Fruit fly (Drosophila melanogaster): ENCODE data around the gene bocks.
A peak's percentile ranks its signal among the peaks of the same experiment; 100 is the strongest.

bocks gene

DNA sequence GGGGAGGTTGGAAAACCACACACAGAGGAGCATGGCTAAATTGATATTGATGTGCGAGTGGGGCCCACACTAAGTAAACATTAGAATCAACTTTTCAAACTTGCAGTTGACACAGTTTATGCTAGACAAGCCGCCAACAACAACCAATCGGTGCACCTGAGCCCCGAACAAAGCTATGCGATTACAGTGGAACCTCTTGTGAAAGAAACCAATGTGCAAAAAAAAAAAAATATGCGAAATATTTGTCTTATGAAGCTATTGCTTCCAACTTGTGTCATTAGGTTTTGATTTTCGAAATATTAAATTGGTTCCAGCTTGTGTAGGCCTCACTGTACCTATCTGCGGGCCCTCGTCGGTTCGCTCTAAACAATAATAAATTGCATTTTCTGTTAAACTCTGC is 27.5 kb upstream of the bocks start (continued):
- TF ChIP-seq Lpt (GFP tag; optimal IDR thresholded peaks at IDR 0.05) (no peak), CG10565 (GFP tag; optimal IDR thresholded peaks at IDR 0.05) (peak; percentile 10), CG14860 (GFP tag; IDR thresholded peaks at IDR 0.05; ENCODE audit: partially characterized antibody) (no peak), CG4854 (GFP tag; optimal IDR thresholded peaks at IDR 0.05) (no peak), ind (GFP tag; optimal IDR thresholded peaks at IDR 0.05) (peak; percentile 81), CG7556 (GFP tag; optimal IDR thresholded peaks at IDR 0.05) (peak; percentile 44), CG8281 (tag; optimal IDR thresholded peaks at IDR 0.05) (peak; percentile 28), CG12942 (GFP tag; optimal IDR thresholded peaks at IDR 0.05) (peak; percentile 51), YL-1 (GFP tag; optimal IDR thresholded peaks at IDR 0.05) (no peak), CG15073 (GFP tag; optimal IDR thresholded peaks at IDR 0.05) (peak; percentile 6), CG1832 (GFP tag; optimal IDR thresholded peaks at IDR 0.05) (no peak), en (GFP tag; optimal IDR thresholded peaks at IDR 0.05) (peak; percentile 61), Bteb2 (GFP tag; optimal IDR thresholded peaks at IDR 0.05) (peak; percentile 33), sug (tag; optimal IDR thresholded peaks at IDR 0.05) (no peak), run (tag; optimal IDR thresholded peaks at IDR 0.05) (peak; percentile 42), MBD-R2 (GFP tag; IDR thresholded peaks at IDR 0.05) (0 out of 2 replicates have a peak, but pooled peaks have one; percentile 21), CG1647 (GFP tag; optimal IDR thresholded peaks at IDR 0.05) (peak; percentile 62), chinmo (GFP tag; IDR thresholded peaks at IDR 0.05; ENCODE audit: partially characterized antibody) (no peak), CG18011 (GFP tag; optimal IDR thresholded peaks at IDR 0.05) (no peak), CG12071 (GFP tag; optimal IDR thresholded peaks at IDR 0.05) (peak; percentile 60), CkIIα-i1 (GFP tag; IDR thresholded peaks at IDR 0.05) (0 out of 2 replicates have a peak, but pooled peaks have one; percentile 17), CG14050 (GFP tag; IDR thresholded peaks at IDR 0.05) (peak; percentile 64), CG16813 (GFP tag; IDR thresholded peaks at IDR 0.05; ENCODE audit: partially characterized antibody) (no peak), disco-r (GFP tag; optimal IDR thresholded peaks at IDR 0.05) (peak; percentile 30), Hr78 (GFP tag; optimal IDR thresholded peaks at IDR 0.05) (peak in 1 of 2 experiments; percentile 43), Hsf (GFP tag; optimal IDR thresholded peaks at IDR 0.05) (peak; percentile 72), sens-2 (GFP tag; IDR thresholded peaks at IDR 0.05) (peak; percentile 84), Usf (GFP tag; optimal IDR thresholded peaks at IDR 0.05) (peak; percentile 9), toy (GFP tag; IDR thresholded peaks at IDR 0.05) (peak; percentile 62; the same call in 1 of the 2 replicates), tap (tag; optimal IDR thresholded peaks at IDR 0.05) (peak; percentile 58), CG33213 (GFP tag; optimal IDR thresholded peaks at IDR 0.05) (peak; percentile 56), bowl (GFP tag; IDR thresholded peaks at IDR 0.05) (peak; percentile 65), E2f2 (GFP tag; IDR thresholded peaks at IDR 0.05) (peak; percentile 46; the same call in 1 of the 2 replicates), sob (GFP tag; IDR thresholded peaks at IDR 0.05) (peak; percentile 80), phol (tag; optimal IDR thresholded peaks at IDR 0.05) (peak; percentile 75), fu2 (GFP tag; optimal IDR thresholded peaks at IDR 0.05) (peak; percentile 22), dmrt99B (tag; optimal IDR thresholded peaks at IDR 0.05) (peak; percentile 82), Blimp-1 (GFP tag; optimal IDR thresholded peaks at IDR 0.05) (peak; percentile 82), CG34376 (GFP tag; optimal IDR thresholded peaks at IDR 0.05) (no peak), Hey (tag; optimal IDR thresholded peaks at IDR 0.05) (no peak), zfh2 (GFP tag; optimal IDR thresholded peaks at IDR 0.05) (peak; percentile 35), cas (GFP tag; IDR thresholded peaks at IDR 0.05) (0 out of 2 replicates have a peak, but pooled peaks have one; percentile 24), her (GFP tag; optimal IDR thresholded peaks at IDR 0.05) (peak; percentile 63), dmrt11E (tag; optimal IDR thresholded peaks at IDR 0.05) (peak; percentile 66), Ets97D (GFP tag; optimal IDR thresholded peaks at IDR 0.05) (peak; percentile 12), CG14965 (GFP tag; optimal IDR thresholded peaks at IDR 0.05; ENCODE audit: borderline replicate concordance) (no peak), CG17359 (tag; optimal IDR thresholded peaks at IDR 0.05) (peak; percentile 83), Abd-B (GFP tag; optimal IDR thresholded peaks at IDR 0.05) (peak; percentile 66), CG2678 (tag; optimal IDR thresholded peaks at IDR 0.05) (peak; percentile 76), ci (GFP tag; IDR thresholded peaks at IDR 0.05) (peak; percentile 93), br (optimal IDR thresholded peaks at IDR 0.05) (no peak)

Measured in whole organism, embryonic.